Fruit fly (Drosophila melanogaster) Kc167 (cell line): Measurements from ENCODE around the gene pim.

Experiments used
- Myc ChIP-seq: fragments of >200 bp; optimal IDR thresholded peaks from 2 replicates; lab custom pipeline; 2017; ENCODE audit warnings: missing external identifiers
- Sin3A ChIP-seq: fragments of >200 bp; optimal IDR thresholded peaks from 2 replicates; lab custom pipeline; 2018; ENCODE audit warnings: missing external identifiers
- h ChIP-seq: fragments of >200 bp; optimal IDR thresholded peaks from 3 replicates; lab custom pipeline; 2018; ENCODE audit warnings: missing external identifiers
- insv ChIP-seq: fragments of >200 bp; optimal IDR thresholded peaks from 3 replicates; lab custom pipeline; 2018; ENCODE audit warnings: missing external identifiers
- psq ChIP-seq: fragments of >200 bp; optimal IDR thresholded peaks from 2 replicates; lab custom pipeline; 2017; ENCODE audit warnings: missing external identifiers
- ttk ChIP-seq: sonication (Bioruptor generic); optimal IDR thresholded peaks from 2 replicates; lab custom pipeline; 2017; ENCODE audit warnings: missing external identifiers

The pim gene

dm6 chr2L:10387869-10388726, 25.3 kb downstream of the pim start, which contains the start of gene da:
Gene da, plus strand, starts transcription at chr2L:10388105.
- TF ChIP-seq Sin3A (lab: Kevin White, UChicago) (no peak), ttk (lab: Kevin White, UChicago) (no peak), h (lab: Kevin White, UChicago) (no peak), insv (no peak), psq (lab: Kevin White, UChicago) (no peak), Myc (lab: Kevin White, UChicago) (no peak)

- TF ChIP-seq Sin3A (lab: Kevin White, UChicago) = no peak
- no peak for TF ChIP-seq psq (lab: Kevin White, UChicago)
- no peak for TF ChIP-seq Myc (lab: Kevin White, UChicago)
- no peak for TF ChIP-seq h (lab: Kevin White, UChicago)
- no peak for TF ChIP-seq ttk (lab: Kevin White, UChicago)
- no peak for TF ChIP-seq insv
Observed at dm6 chr2L:10393467-10393866, 30.7 kb downstream of the pim start.

dm6 chr2L:10395035-10395434, 32.2 kb downstream of the pim start:
- no peak for TF ChIP-seq Myc (lab: Kevin White, UChicago)
- no peak for TF ChIP-seq psq (lab: Kevin White, UChicago)
- TF ChIP-seq insv = no peak
- no peak for TF ChIP-seq Sin3A (lab: Kevin White, UChicago)
- no peak for TF ChIP-seq h (lab: Kevin White, UChicago)
- no peak for TF ChIP-seq ttk (lab: Kevin White, UChicago)

dm6 chr2L:10395642-10396487, 33.1 kb downstream of the pim start, which contains the start of gene Mdh1:
Gene Mdh1, minus strand, starts transcription at chr2L:10396332.
- TF ChIP-seq psq (lab: Kevin White, UChicago) (peak; percentile 52), Sin3A (lab: Kevin White, UChicago) (no peak)

- TF ChIP-seq Sin3A (lab: Kevin White, UChicago) (no peak), psq (lab: Kevin White, UChicago) (peak; percentile 31), insv (no peak), Myc (lab: Kevin White, UChicago) (no peak), h (lab: Kevin White, UChicago) (no peak), ttk (lab: Kevin White, UChicago) (no peak)
Observed at dm6 chr2L:10396488-10396824, 33.7 kb downstream of the pim start, which contains the start of gene Cnot4. Gene Cnot4, plus strand, starts transcription at chr2L:10396716.

dm6 chr2L:10396877-10397587, 34.2 kb downstream of the pim start:
- TF ChIP-seq h (lab: Kevin White, UChicago) (no peak), ttk (lab: Kevin White, UChicago) (no peak), insv (no peak), Sin3A (lab: Kevin White, UChicago) (no peak), Myc (lab: Kevin White, UChicago) (no peak), psq (lab: Kevin White, UChicago) (no peak)

dm6 chr2L:10403803-10404315, 41.1 kb downstream of the pim start:
- TF ChIP-seq Myc (lab: Kevin White, UChicago) (no peak), h (lab: Kevin White, UChicago) (no peak), insv (no peak), psq (lab: Kevin White, UChicago) (no peak), ttk (lab: Kevin White, UChicago) (no peak), Sin3A (lab: Kevin White, UChicago) (no peak)

- TF ChIP-seq h (lab: Kevin White, UChicago) (no peak), psq (lab: Kevin White, UChicago) (no peak), insv (no peak), ttk (lab: Kevin White, UChicago) (no peak), Sin3A (lab: Kevin White, UChicago) (no peak), Myc (lab: Kevin White, UChicago) (no peak)
Observed at dm6 chr2L:10405008-10405654, 42.3 kb downstream of the pim start, which contains the start of the genes CG17768, LSm-4 and Ir31a. Gene CG17768, minus strand, starts transcription at chr2L:10405203. Gene LSm-4, minus strand, starts transcription at chr2L:10405203. Gene Ir31a, plus strand, starts transcription at chr2L:10405565.

dm6 chr2L:10408122-10408576, 45.4 kb downstream of the pim start, which contains the start of the genes Ip259 and RpS27A:
Gene Ip259, plus strand, starts transcription at chr2L:10408352.
Gene RpS27A, plus strand, starts transcription at chr2L:10408352.
- TF ChIP-seq psq (lab: Kevin White, UChicago) (no peak), insv (no peak), ttk (lab: Kevin White, UChicago) (no peak)
